Worm (Caenorhabditis elegans): ENCODE results near the gene Y73C8C.3.

DNA sequence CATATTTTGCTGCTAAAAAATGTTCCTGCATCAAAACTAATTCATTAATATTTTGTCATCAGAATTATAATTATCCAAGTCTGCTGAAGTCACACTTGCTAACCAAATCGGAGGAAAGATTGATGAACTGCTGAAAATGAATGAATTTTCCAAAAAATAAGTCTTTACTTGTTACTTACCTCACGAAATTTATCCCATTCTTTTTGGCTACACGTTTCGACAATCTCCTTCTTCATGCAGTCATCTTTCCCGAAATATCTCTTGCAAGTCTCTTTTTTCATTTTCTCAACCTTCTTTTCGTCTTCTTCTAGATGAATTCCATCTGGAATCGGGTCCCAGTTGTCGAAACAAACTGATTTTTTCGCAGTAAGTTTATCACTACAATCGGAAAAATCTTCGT, 43.3 kb downstream of the Y73C8C.3 start:
- TF ChIP-seq ces-1 (GFP tag; optimal IDR thresholded peaks at IDR 0.05) (no peak), ceh-39 (tag; optimal IDR thresholded peaks at IDR 0.05) (no peak), elt-1 (tag; optimal IDR thresholded peaks at IDR 0.05; ENCODE audit: borderline replicate concordance, insufficient read depth) (no peak), elt-3 (tag; optimal IDR thresholded peaks at IDR 0.05) (no peak), unc-62 (GFP tag; optimal IDR thresholded peaks at IDR 0.05) (no peak), snpc-4 (tag; optimal IDR thresholded peaks at IDR 0.05) (no peak), nhr-12 (tag; optimal IDR thresholded peaks at IDR 0.05) (no peak)
